Worm (Caenorhabditis elegans) whole organism, L1 larva: Measurements from ENCODE around the gene vit-2.

Source experiments
- C04F5.9 ChIP-seq: sonication (generic microtip); optimal IDR thresholded peaks from 2 replicates; lab custom pipeline; 2016; ENCODE audit warnings: missing genetic modification characterization, missing compliant biosample characterization
- C16A3.4 ChIP-seq: fragments of 150-350 bp; optimal IDR thresholded peaks from 2 replicates; lab custom pipeline; 2014; ENCODE audit warnings: missing biosample characterization, missing genetic modification characterization
- C34B4.2 ChIP-seq: sonication (generic microtip); optimal IDR thresholded peaks from 2 replicates; lab custom pipeline; 2017; ENCODE audit warnings: mild to moderate bottlenecking, missing genetic modification characterization, missing compliant biosample characterization
- aha-1 ChIP-seq: fragments of 150-350 bp; optimal IDR thresholded peaks from 2 replicates; lab custom pipeline; 2014; ENCODE audit warnings: missing biosample characterization, missing genetic modification characterization
- alr-1 ChIP-seq: fragments of 200-800 bp; sonication (Bioruptor generic); optimal IDR thresholded peaks from 2 replicates; lab custom pipeline; 2018; ENCODE audit warnings: borderline replicate concordance, mild to moderate bottlenecking, missing genetic modification characterization, missing compliant biosample characterization
- aly-2 ChIP-seq: fragments of 150-350 bp; optimal IDR thresholded peaks from 2 replicates; lab custom pipeline; 2014; ENCODE audit warnings: missing biosample characterization, missing genetic modification characterization
- ama-1 ChIP-seq: fragments of 150-350 bp; optimal IDR thresholded peaks from 2 replicates; lab custom pipeline; 2014
- blmp-1 ChIP-seq: fragments of 150-350 bp; optimal IDR thresholded peaks from 2 replicates; lab custom pipeline; 2014; ENCODE audit warnings: missing biosample characterization, missing genetic modification characterization
- ceh-90 ChIP-seq: sonication (generic microtip); optimal IDR thresholded peaks from 2 replicates; lab custom pipeline; 2016; ENCODE audit warnings: missing genetic modification characterization, missing compliant biosample characterization
- ces-1 ChIP-seq: fragments of 150-350 bp; optimal IDR thresholded peaks from 2 replicates; lab custom pipeline; 2014; ENCODE audit warnings: missing biosample characterization, missing genetic modification reagents, missing genetic modification characterization
- efl-1 ChIP-seq, 4 experiments: fragments of 150-350 bp; optimal IDR thresholded peaks in 3 of 4; peaks in 1 of 4; 1 replicate in 1 of 4; 2 replicates in 3 of 4; lab custom pipeline; 2014; ENCODE audit warnings: missing biosample characterization in 2 of 4, missing genetic modification characterization in 2 of 4, missing genetic modification reagents in 2 of 4
- efl-3 ChIP-seq: fragments of 200-800 bp; sonication (Bioruptor generic); optimal IDR thresholded peaks from 2 replicates; lab custom pipeline; 2018; ENCODE audit warnings: mild to moderate bottlenecking, missing genetic modification characterization, missing compliant biosample characterization
- egl-13 ChIP-seq: sonication (generic microtip); optimal IDR thresholded peaks from 2 replicates; lab custom pipeline; 2016; ENCODE audit warnings: missing genotype, missing genetic modification reagents, missing genetic modification characterization, missing compliant biosample characterization
- elt-2 ChIP-seq: sonication (generic microtip); optimal IDR thresholded peaks from 2 replicates; lab custom pipeline; 2016; ENCODE audit warnings: missing genetic modification characterization, mild to moderate bottlenecking, inconsistent platforms, missing compliant biosample characterization, missing genetic modification reagents
- ets-5 ChIP-seq: fragments of 200-800 bp; sonication (Bioruptor generic); IDR thresholded peaks from 2 replicates; pipeline ENCODE4 v1.3.6; 2022; ENCODE audit warnings: missing genetic modification characterization, missing compliant biosample characterization
- fkh-4 ChIP-seq: sonication (generic microtip); optimal IDR thresholded peaks from 2 replicates; lab custom pipeline; 2016; ENCODE audit warnings: missing compliant biosample characterization, missing genetic modification characterization, borderline replicate concordance
- fkh-8 ChIP-seq: sonication (generic microtip); optimal IDR thresholded peaks from 2 replicates; lab custom pipeline; 2016; ENCODE audit warnings: mild to moderate bottlenecking, missing genetic modification characterization, missing compliant biosample characterization
- fos-1 ChIP-seq: fragments of 150-350 bp; optimal IDR thresholded peaks from 2 replicates; lab custom pipeline; 2014; ENCODE audit warnings: missing biosample characterization, missing genetic modification characterization
- grh-1 ChIP-seq: fragments of 200-800 bp; sonication (Bioruptor generic); IDR thresholded peaks from 2 replicates; pipeline ENCODE4 v1.3.6; 2022; ENCODE audit warnings: missing genetic modification reagents, missing genetic modification characterization, missing compliant biosample characterization
- hlh-17 ChIP-seq: fragments of 200-800 bp; sonication (Bioruptor generic); optimal IDR thresholded peaks from 2 replicates; lab custom pipeline; 2018; ENCODE audit warnings: missing genetic modification characterization, mild to moderate bottlenecking, missing compliant biosample characterization, moderate library complexity, borderline replicate concordance
- hpl-2 ChIP-seq: fragments of 150-350 bp; optimal IDR thresholded peaks from 2 replicates; lab custom pipeline; 2014; ENCODE audit warnings: missing biosample characterization, missing genetic modification reagents, missing genetic modification characterization
- irx-1 ChIP-seq: sonication (generic microtip); optimal IDR thresholded peaks from 2 replicates; lab custom pipeline; 2016; ENCODE audit warnings: missing genetic modification characterization, missing compliant biosample characterization
- jun-1 ChIP-seq: fragments of 150-350 bp; optimal IDR thresholded peaks from 2 replicates; lab custom pipeline; 2014; ENCODE audit warnings: missing biosample characterization, missing genetic modification reagents, missing genetic modification characterization
- lin-13 ChIP-seq: fragments of 150-350 bp; optimal IDR thresholded peaks from 2 replicates; lab custom pipeline; 2014; ENCODE audit warnings: missing biosample characterization, missing genetic modification reagents, missing genetic modification characterization
- lin-35 ChIP-seq, 2 experiments: fragments of 150-350 bp; optimal IDR thresholded peaks; 2 replicates each; lab custom pipeline; 2014; ENCODE audit warnings: missing biosample characterization in 2 of 2, missing genetic modification characterization in 2 of 2, missing genetic modification reagents in 2 of 2
- lin-39 ChIP-seq: fragments of 150-350 bp; optimal IDR thresholded peaks from 2 replicates; lab custom pipeline; 2014; ENCODE audit warnings: missing biosample characterization, missing genetic modification reagents, missing genetic modification characterization
- lsy-2 ChIP-seq, 2 experiments: fragments of 150-350 bp; optimal IDR thresholded peaks; 2 replicates each; lab custom pipeline; 2014; ENCODE audit warnings: missing biosample characterization in 2 of 2, missing genetic modification characterization in 2 of 2
- mab-9 ChIP-seq: fragments of 200-800 bp; sonication (Bioruptor generic); IDR thresholded peaks from 2 replicates; pipeline ENCODE4 v1.3.6; 2022; ENCODE audit warnings: missing genetic modification reagents, missing genetic modification characterization, missing compliant biosample characterization
- mdl-1 ChIP-seq, 2 experiments: fragments of 150-350 bp; optimal IDR thresholded peaks; 2 replicates each; lab custom pipeline; 2014 to 2017; ENCODE audit warnings: missing biosample characterization in 2 of 2, missing genetic modification characterization in 2 of 2, inconsistent platforms in 1 of 2
- mep-1 ChIP-seq: fragments of 150-350 bp; optimal IDR thresholded peaks from 2 replicates; lab custom pipeline; 2014; ENCODE audit warnings: missing biosample characterization, missing genetic modification characterization
- nhr-12 ChIP-seq: sonication (generic microtip); optimal IDR thresholded peaks from 2 replicates; lab custom pipeline; 2017; ENCODE audit warnings: missing biosample characterization, missing genetic modification characterization
- nhr-237 ChIP-seq: fragments of 150-350 bp; optimal IDR thresholded peaks from 2 replicates; lab custom pipeline; 2014; ENCODE audit warnings: missing biosample characterization, missing genetic modification characterization
- nhr-47 ChIP-seq: sonication (generic microtip); optimal IDR thresholded peaks from 2 replicates; lab custom pipeline; 2016; ENCODE audit warnings: mild to moderate bottlenecking, missing genetic modification characterization, moderate library complexity, missing compliant biosample characterization
- nhr-71 ChIP-seq: sonication (generic microtip); optimal IDR thresholded peaks from 2 replicates; lab custom pipeline; 2016; ENCODE audit warnings: mild to moderate bottlenecking, missing genetic modification characterization, moderate library complexity, missing compliant biosample characterization
- nhr-76 ChIP-seq: sonication (generic microtip); optimal IDR thresholded peaks from 2 replicates; lab custom pipeline; 2017; ENCODE audit warnings: missing biosample characterization, missing genetic modification characterization
- nhr-84 ChIP-seq: sonication (generic microtip); optimal IDR thresholded peaks from 2 replicates; lab custom pipeline; 2017; ENCODE audit warnings: missing biosample characterization, missing genetic modification characterization
- nhr-85 ChIP-seq: sonication (generic microtip); peaks from one replicate; lab custom pipeline; 2016; ENCODE audit warnings: missing genetic modification characterization, inconsistent platforms, missing compliant biosample characterization
- nhr-90 ChIP-seq: sonication (generic microtip); optimal IDR thresholded peaks from 2 replicates; lab custom pipeline; 2016; ENCODE audit warnings: mild to moderate bottlenecking, missing genetic modification characterization, missing compliant biosample characterization; ENCODE audit not compliant: poor library complexity
- pag-3 ChIP-seq: sonication (generic microtip); optimal IDR thresholded peaks from 2 replicates; lab custom pipeline; 2017; ENCODE audit warnings: missing genetic modification characterization, mild to moderate bottlenecking, missing compliant biosample characterization, antibody characterized with exemption, borderline replicate concordance; ENCODE audit not compliant: insufficient read depth
- pax-3 ChIP-seq: fragments of 200-800 bp; sonication (Bioruptor generic); optimal IDR thresholded peaks from 2 replicates; lab custom pipeline; 2018; ENCODE audit warnings: mild to moderate bottlenecking, missing genetic modification characterization, moderate library complexity, missing compliant biosample characterization
- pqm-1 ChIP-seq: sonication (generic microtip); optimal IDR thresholded peaks from 3 replicates; lab custom pipeline; 2017; ENCODE audit warnings: missing biosample characterization, missing genetic modification characterization
- snu-23 ChIP-seq: sonication (generic microtip); optimal IDR thresholded peaks from 2 replicates; lab custom pipeline; 2016; ENCODE audit warnings: missing genetic modification characterization, missing compliant biosample characterization
- sup-37 ChIP-seq: fragments of 200-800 bp; sonication (Bioruptor generic); optimal IDR thresholded peaks from 2 replicates; lab custom pipeline; 2018; ENCODE audit warnings: mild to moderate bottlenecking, missing genetic modification characterization, missing compliant biosample characterization
- swsn-7 ChIP-seq: sonication (generic microtip); optimal IDR thresholded peaks from 2 replicates; lab custom pipeline; 2016; ENCODE audit warnings: missing genetic modification characterization, missing compliant biosample characterization
- tlp-1 ChIP-seq: fragments of 150-350 bp; optimal IDR thresholded peaks from 2 replicates; lab custom pipeline; 2014; ENCODE audit warnings: missing biosample characterization, missing genetic modification characterization
- unc-130 ChIP-seq: fragments of 150-350 bp; optimal IDR thresholded peaks from 2 replicates; lab custom pipeline; 2017; ENCODE audit warnings: missing biosample characterization, missing genetic modification characterization, inconsistent platforms
- unc-30 ChIP-seq: sonication (generic microtip); optimal IDR thresholded peaks from 2 replicates; lab custom pipeline; 2017; ENCODE audit warnings: missing biosample characterization, missing genetic modification characterization
- unc-62 ChIP-seq: fragments of 150-350 bp; optimal IDR thresholded peaks from 2 replicates; lab custom pipeline; 2014; ENCODE audit warnings: missing biosample characterization, missing genetic modification reagents, missing genetic modification characterization
- unc-86 ChIP-seq: sonication (generic microtip); optimal IDR thresholded peaks from 2 replicates; lab custom pipeline; 2016; ENCODE audit warnings: missing genetic modification characterization, missing compliant biosample characterization
- unc-98 ChIP-seq: fragments of 200-800 bp; sonication (Bioruptor generic); IDR thresholded peaks from 2 replicates; pipeline ENCODE4 v1.3.6; 2022; ENCODE audit warnings: missing genetic modification characterization, missing compliant biosample characterization
- xbp-1 ChIP-seq: sonication (generic microtip); optimal IDR thresholded peaks from 2 replicates; lab custom pipeline; 2016; ENCODE audit warnings: missing genetic modification characterization, missing compliant biosample characterization
- zip-4 ChIP-seq: fragments of 200-800 bp; sonication (Bioruptor generic); optimal IDR thresholded peaks from 2 replicates; lab custom pipeline; 2018; ENCODE audit warnings: mild to moderate bottlenecking, missing genetic modification characterization, moderate library complexity, missing compliant biosample characterization
- ztf-11 ChIP-seq, 2 experiments: sonication (generic microtip); optimal IDR thresholded peaks; 2 replicates each; lab custom pipeline; 2016 to 2017; ENCODE audit warnings: missing genetic modification characterization in 2 of 2, missing biosample characterization in 1 of 2, missing compliant biosample characterization in 1 of 2
- ztf-4 ChIP-seq: fragments of 150-350 bp; optimal IDR thresholded peaks from 2 replicates; lab custom pipeline; 2014; ENCODE audit warnings: missing biosample characterization, missing genetic modification characterization

The vit-2 gene

DNA sequence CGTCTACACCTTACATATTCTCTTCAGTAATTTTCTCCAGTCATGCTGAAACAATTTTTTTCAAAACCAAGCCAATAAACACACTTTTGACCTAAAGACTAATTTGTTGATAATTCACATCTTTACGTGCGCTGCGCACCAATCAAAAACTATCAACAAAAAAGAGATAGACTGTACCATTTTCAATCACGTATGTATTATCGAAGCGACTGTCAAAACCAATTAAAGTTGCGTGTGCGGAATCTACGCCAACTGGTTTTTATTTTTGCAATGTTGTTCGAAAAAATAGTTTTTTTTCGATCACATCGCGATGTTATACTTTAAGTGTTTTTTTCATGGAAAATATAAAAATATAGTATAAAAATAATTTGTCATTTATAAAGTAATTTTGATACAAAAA is 21.5 kb upstream of the vit-2 start:
- peak in 1 of 2 experiments; percentile 12 for TF ChIP-seq lin-35 (GFP tag; optimal IDR thresholded peaks at IDR 0.05; lab: Kevin White, UChicago)
- peak; percentile 42 for TF ChIP-seq snu-23 (GFP tag; lab: Kevin White, UChicago)
- no peak for TF ChIP-seq mab-9 (GFP tag; lab: Robert Waterston, UW)
- no peak for TF ChIP-seq tlp-1 (tag; lab: Kevin White, UChicago)
- no peak for TF ChIP-seq ama-1
- TF ChIP-seq fos-1 (tag; lab: Kevin White, UChicago) = no peak
- TF ChIP-seq nhr-47 (tag; lab: Kevin White, UChicago) = no peak
- no peak for TF ChIP-seq egl-13 (tag; lab: Kevin White, UChicago)
- TF ChIP-seq unc-30 = no peak
- TF ChIP-seq sup-37 (GFP tag; lab: Kevin White, UChicago) = no peak
- no peak for TF ChIP-seq efl-1 (optimal IDR thresholded peaks at IDR 0.05; lab: Kevin White, UChicago)
- no peak for TF ChIP-seq efl-1 (GFP tag; optimal IDR thresholded peaks at IDR 0.05 in 1 of 2; lab: Kevin White, UChicago)
- TF ChIP-seq unc-86 (tag; lab: Kevin White, UChicago) = no peak
- TF ChIP-seq ets-5 (GFP tag; lab: Robert Waterston, UW) = no peak
- TF ChIP-seq grh-1 (GFP tag; lab: Robert Waterston, UW) = peak; percentile 82
- no peak for TF ChIP-seq efl-3 (GFP tag; lab: Kevin White, UChicago)
- TF ChIP-seq nhr-76 = no peak
- no peak for TF ChIP-seq elt-2 (tag; lab: Kevin White, UChicago)
- no peak for TF ChIP-seq pax-3 (tag; lab: Kevin White, UChicago)
- peak; percentile 53 for TF ChIP-seq blmp-1
- TF ChIP-seq nhr-90 (tag; lab: Kevin White, UChicago) = peak; percentile 22
- TF ChIP-seq hpl-2 (GFP tag; lab: Kevin White, UChicago) = no peak
- peak; percentile 95 for TF ChIP-seq nhr-85 (tag; lab: Kevin White, UChicago)
- no peak for TF ChIP-seq swsn-7 (tag; lab: Kevin White, UChicago)
- peak; percentile 27 for TF ChIP-seq unc-130 (tag; lab: Kevin White, UChicago)
- no peak for TF ChIP-seq unc-62 (GFP tag; lab: Kevin White, UChicago)
- no peak for TF ChIP-seq hlh-17 (GFP tag; lab: Kevin White, UChicago)
- TF ChIP-seq ztf-11 (tag; optimal IDR thresholded peaks at IDR 0.05; lab: Kevin White, UChicago) = no peak
- no peak for TF ChIP-seq ceh-90 (tag; lab: Kevin White, UChicago)
- TF ChIP-seq mdl-1 (tag; optimal IDR thresholded peaks at IDR 0.05; lab: Kevin White, UChicago) = peak in 1 of 2 experiments; percentile 24
- TF ChIP-seq irx-1 = no peak
- TF ChIP-seq ztf-4 = no peak
- no peak for TF ChIP-seq aly-2 (tag; lab: Kevin White, UChicago)
- TF ChIP-seq fkh-4 (tag; lab: Kevin White, UChicago) = no peak
- TF ChIP-seq C16A3.4 (tag; lab: Kevin White, UChicago) = no peak
- TF ChIP-seq nhr-12 (tag; lab: Kevin White, UChicago) = no peak
- no peak for TF ChIP-seq ces-1
- TF ChIP-seq nhr-237 (tag; lab: Kevin White, UChicago) = no peak
- no peak for TF ChIP-seq nhr-84 (tag; lab: Kevin White, UChicago)
- TF ChIP-seq xbp-1 = peak; percentile 2
- no peak for TF ChIP-seq pqm-1 (tag; lab: Kevin White, UChicago)
- TF ChIP-seq aha-1 (tag; lab: Kevin White, UChicago) = no peak
- TF ChIP-seq jun-1 (tag; lab: Kevin White, UChicago) = no peak
- peak; percentile 3 for TF ChIP-seq mep-1
- no peak for TF ChIP-seq fkh-8 (tag; lab: Kevin White, UChicago)
- no peak for TF ChIP-seq C04F5.9
- peak; percentile 46 for TF ChIP-seq nhr-71 (tag; lab: Kevin White, UChicago)
- TF ChIP-seq zip-4 (GFP tag; lab: Kevin White, UChicago) = no peak
- no peak for TF ChIP-seq unc-98 (GFP tag; lab: Robert Waterston, UW)
- TF ChIP-seq alr-1 = no peak
- no peak for TF ChIP-seq lin-13 (GFP tag; lab: Kevin White, UChicago)
- no peak for TF ChIP-seq pag-3 (tag; lab: Kevin White, UChicago)
- peak in 1 of 2 experiments; percentile 51 for TF ChIP-seq lsy-2 (tag; optimal IDR thresholded peaks at IDR 0.05; lab: Kevin White, UChicago)
- no peak for TF ChIP-seq lin-39 (tag; lab: Kevin White, UChicago)
- no peak for TF ChIP-seq C34B4.2
